Worm (Caenorhabditis elegans) whole organism, L4/young adult: Measurements from ENCODE around the gene srx-101.

ENCODE experiments used
- W03F9.2 ChIP-seq: fragments of 150-350 bp; optimal IDR thresholded peaks from 2 replicates; lab custom pipeline; 2014; ENCODE audit warnings: missing biosample characterization, missing genetic modification characterization
- dao-5 ChIP-seq: sonication (generic microtip); optimal IDR thresholded peaks from 2 replicates; lab custom pipeline; 2016; ENCODE audit warnings: missing genotype, missing genetic modification characterization, moderate library complexity, missing compliant biosample characterization
- him-1 ChIP-seq: sonication (generic microtip); optimal IDR thresholded peaks from 2 replicates; lab custom pipeline; 2016; ENCODE audit warnings: missing genotype, missing genetic modification reagents, missing genetic modification characterization, missing compliant biosample characterization

The srx-101 gene

ce11 chrII:3663796-3664195 is 26.8 kb downstream of the srx-101 start, which contains the start of gene F19B10.6:
TSS of gene F19B10.6 (minus strand) at chrII:3663896.
- no peak for TF ChIP-seq W03F9.2 (tag; lab: Kevin White, UChicago)
- TF ChIP-seq him-1 (tag; lab: Kevin White, UChicago): no peak
- TF ChIP-seq dao-5 (tag; lab: Kevin White, UChicago): no peak

ce11 chrII:3661932-3662331 is 28.6 kb downstream of the srx-101 start, which contains the start of gene F19B10.13:
TSS of gene F19B10.13 (plus strand) at chrII:3662274.
- TF ChIP-seq him-1 (tag; lab: Kevin White, UChicago): no peak
- no peak for TF ChIP-seq dao-5 (tag; lab: Kevin White, UChicago)
- no peak for TF ChIP-seq W03F9.2 (tag; lab: Kevin White, UChicago)

- no peak for TF ChIP-seq dao-5 (tag; lab: Kevin White, UChicago)
- no peak for TF ChIP-seq W03F9.2 (tag; lab: Kevin White, UChicago)
- no peak for TF ChIP-seq him-1 (tag; lab: Kevin White, UChicago)
Observed at ce11 chrII:3659776-3660175, 30.8 kb downstream of the srx-101 start, which contains the start of gene F19B10.4. TSS of gene F19B10.4 (plus strand) at chrII:3660076.

ce11 chrII:3655378-3655777 is 35.2 kb downstream of the srx-101 start, which contains the start of gene F19B10.5:
TSS of gene F19B10.5 (plus strand) at chrII:3655678.
- TF ChIP-seq W03F9.2 (tag; lab: Kevin White, UChicago) (no peak), him-1 (tag; lab: Kevin White, UChicago) (no peak), dao-5 (tag; lab: Kevin White, UChicago) (no peak)

ce11 chrII:3647111-3647510 is 43.4 kb downstream of the srx-101 start, which contains the start of gene fbxb-33:
TSS of gene fbxb-33 (plus strand) at chrII:3647411.
- TF ChIP-seq him-1 (tag; lab: Kevin White, UChicago) (no peak), W03F9.2 (tag; lab: Kevin White, UChicago) (no peak), dao-5 (tag; lab: Kevin White, UChicago) (no peak)

ce11 chrII:3641197-3641596 is 49.3 kb downstream of the srx-101 start, which contains the start of gene M151.1:
TSS of gene M151.1 (plus strand) at chrII:3641497.
- no peak for TF ChIP-seq dao-5 (tag; lab: Kevin White, UChicago)

- TF ChIP-seq dao-5 (tag; lab: Kevin White, UChicago) (no peak), W03F9.2 (tag; lab: Kevin White, UChicago) (no peak), him-1 (tag; lab: Kevin White, UChicago) (no peak)
Observed at ce11 chrII:3640197-3640596, 50.3 kb downstream of the srx-101 start, which contains the start of gene M151.10. TSS of gene M151.10 (minus strand) at chrII:3640297.
